Fruit fly (Drosophila melanogaster) whole organism, embryonic: Measurements from ENCODE around the gene CG46304.
A peak's percentile ranks its signal among the peaks of the same experiment; 100 is the strongest.

ENCODE experiments used
- Antp ChIP-seq: fragments of 200-800 bp; sonication (Bioruptor generic); optimal IDR thresholded peaks from 3 replicates; lab custom pipeline; 2016; ENCODE audit warnings: missing biosample characterization, missing genetic modification characterization
- Atf-2 ChIP-seq: fragments of 200-800 bp; sonication (Bioruptor generic); optimal IDR thresholded peaks from 2 replicates; lab custom pipeline; 2016; ENCODE audit warnings: missing biosample characterization, missing genetic modification characterization
- Atf3 ChIP-seq: fragments of 200-800 bp; sonication (Bioruptor generic); optimal IDR thresholded peaks from 3 replicates; lab custom pipeline; 2016; ENCODE audit warnings: missing biosample characterization, missing genetic modification characterization
- Bteb2 ChIP-seq: fragments of 200-800 bp; sonication (Bioruptor generic); optimal IDR thresholded peaks from 2 replicates; lab custom pipeline; 2016; ENCODE audit warnings: missing biosample characterization, missing genetic modification characterization
- CG10147 ChIP-seq: fragments of 200-800 bp; sonication (Bioruptor generic); optimal IDR thresholded peaks from 2 replicates; lab custom pipeline; 2019; ENCODE audit warnings: missing biosample characterization, mild to moderate bottlenecking, missing genetic modification characterization, moderate library complexity
- CG10462 ChIP-seq: fragments of 200-800 bp; sonication (Bioruptor generic); optimal IDR thresholded peaks from 2 replicates; lab custom pipeline; 2016; ENCODE audit warnings: missing biosample characterization, missing genetic modification characterization
- CG10979 ChIP-seq: fragments of 200-800 bp; sonication (Bioruptor generic); optimal IDR thresholded peaks from 2 replicates; lab custom pipeline; 2018; ENCODE audit warnings: missing biosample characterization, mild to moderate bottlenecking, missing genetic modification characterization, moderate library complexity
- CG11696 ChIP-seq: fragments of 200-800 bp; sonication (Bioruptor generic); IDR thresholded peaks from 2 replicates; pipeline ENCODE4 v1.3.6; 2022; ENCODE audit warnings: missing biosample characterization, missing genetic modification characterization
- CG18262 ChIP-seq: fragments of 200-800 bp; optimal IDR thresholded peaks from 3 replicates; lab custom pipeline; 2019; ENCODE audit warnings: missing biosample characterization, mild to moderate bottlenecking, missing genetic modification characterization, moderate library complexity
- CG34376 ChIP-seq: fragments of 200-800 bp; sonication (Bioruptor generic); optimal IDR thresholded peaks from 2 replicates; lab custom pipeline; 2018; ENCODE audit warnings: missing biosample characterization, mild to moderate bottlenecking, missing genetic modification characterization
- CG42726 ChIP-seq: fragments of 200-800 bp; sonication (Bioruptor generic); IDR thresholded peaks from 2 replicates; pipeline ENCODE4 v1.3.6; 2022; ENCODE audit warnings: missing biosample characterization, missing genetic modification characterization; ENCODE audit not compliant: partially characterized antibody
- CG4328 ChIP-seq: fragments of 200-800 bp; sonication (Bioruptor generic); optimal IDR thresholded peaks from 3 replicates; lab custom pipeline; 2017; ENCODE audit warnings: missing biosample characterization, missing genetic modification reagents, missing genetic modification characterization
- CG6854 ChIP-seq: fragments of 200-800 bp; sonication (Bioruptor generic); optimal IDR thresholded peaks from 3 replicates; lab custom pipeline; 2017; ENCODE audit warnings: missing biosample characterization, mild to moderate bottlenecking, missing genetic modification characterization
- CG7839 ChIP-seq: fragments of 200-800 bp; sonication (Bioruptor generic); optimal IDR thresholded peaks from 3 replicates; lab custom pipeline; 2018; ENCODE audit warnings: missing biosample characterization, mild to moderate bottlenecking, missing genetic modification characterization, moderate library complexity
- CG7963 ChIP-seq: fragments of 200-800 bp; sonication (Bioruptor generic); IDR thresholded peaks from 3 replicates; pipeline ENCODE4 v1.3.6; 2022; ENCODE audit warnings: missing biosample characterization, missing genetic modification characterization; ENCODE audit not compliant: partially characterized antibody
- CG9437 ChIP-seq: fragments of 200-800 bp; sonication (Bioruptor generic); optimal IDR thresholded peaks from 2 replicates; lab custom pipeline; 2018; ENCODE audit warnings: missing biosample characterization, mild to moderate bottlenecking, missing genetic modification characterization
- CG9817 ChIP-seq: fragments of 200-800 bp; sonication (Bioruptor generic); optimal IDR thresholded peaks from 2 replicates; lab custom pipeline; 2018; ENCODE audit warnings: missing biosample characterization, mild to moderate bottlenecking, missing genetic modification characterization, moderate library complexity
- Camta ChIP-seq: fragments of 200-800 bp; sonication (Bioruptor generic); optimal IDR thresholded peaks from 2 replicates; lab custom pipeline; 2016; ENCODE audit warnings: missing biosample characterization, missing genetic modification characterization
- Dip3 ChIP-seq: fragments of 200-800 bp; sonication (Bioruptor generic); optimal IDR thresholded peaks from 3 replicates; lab custom pipeline; 2016; ENCODE audit warnings: missing biosample characterization, missing genetic modification characterization
- Doc2 ChIP-seq: fragments of 200-800 bp; sonication (Bioruptor generic); IDR thresholded peaks from 2 replicates; pipeline ENCODE4 v1.3.6; 2022; ENCODE audit warnings: missing biosample characterization, missing genetic modification characterization
- Elba2 ChIP-seq: fragments of 200-800 bp; sonication (Bioruptor generic); optimal IDR thresholded peaks from 3 replicates; lab custom pipeline; 2016; ENCODE audit warnings: missing biosample characterization, missing genetic modification characterization
- Fer2 ChIP-seq: fragments of 200-800 bp; sonication (Bioruptor generic); optimal IDR thresholded peaks from 2 replicates; lab custom pipeline; 2018; ENCODE audit warnings: missing biosample characterization, mild to moderate bottlenecking, missing genetic modification characterization, moderate library complexity
- HLH4C ChIP-seq: fragments of 200-800 bp; sonication (Bioruptor generic); IDR thresholded peaks from 3 replicates; pipeline ENCODE4 v1.3.6; 2022; ENCODE audit warnings: missing biosample characterization, missing genetic modification characterization; ENCODE audit not compliant: partially characterized antibody
- Hand ChIP-seq: fragments of 200-800 bp; sonication (Bioruptor generic); optimal IDR thresholded peaks from 2 replicates; lab custom pipeline; 2017; ENCODE audit warnings: mild to moderate bottlenecking, missing biosample characterization, missing genetic modification reagents, missing genetic modification characterization
- NC2β ChIP-seq: fragments of 200-800 bp; sonication (Bioruptor generic); optimal IDR thresholded peaks from 2 replicates; lab custom pipeline; 2016; ENCODE audit warnings: missing biosample characterization, missing genetic modification characterization
- Rx ChIP-seq: fragments of 200-800 bp; sonication (Bioruptor generic); IDR thresholded peaks from 2 replicates; pipeline ENCODE4 v1.3.6; 2022; ENCODE audit warnings: missing biosample characterization, missing genetic modification characterization
- Sin3A ChIP-seq: fragments of >200 bp; optimal IDR thresholded peaks from 2 replicates; lab custom pipeline; 2018
- Sox102F ChIP-seq: fragments of 200-800 bp; sonication (Bioruptor generic); optimal IDR thresholded peaks from 2 replicates; lab custom pipeline; 2018; ENCODE audit warnings: missing biosample characterization, mild to moderate bottlenecking, missing genetic modification characterization, moderate library complexity
- Sry-β ChIP-seq: fragments of 200-800 bp; sonication (Bioruptor generic); optimal IDR thresholded peaks from 2 replicates; lab custom pipeline; 2018; ENCODE audit warnings: missing biosample characterization, mild to moderate bottlenecking, missing genetic modification characterization, moderate library complexity
- Sry-δ ChIP-seq: fragments of 200-800 bp; sonication (Bioruptor generic); optimal IDR thresholded peaks from 2 replicates; lab custom pipeline; 2016; ENCODE audit warnings: missing biosample characterization, missing genetic modification characterization
- aop ChIP-seq: fragments of 200-800 bp; sonication (Bioruptor generic); IDR thresholded peaks from 2 replicates; pipeline ENCODE4 v1.3.6; 2022; ENCODE audit warnings: missing biosample characterization, missing genetic modification characterization
- ash1 ChIP-seq: fragments of 200-800 bp; sonication (Bioruptor generic); optimal IDR thresholded peaks from 2 replicates; lab custom pipeline; 2018; ENCODE audit warnings: missing biosample characterization, mild to moderate bottlenecking, missing genetic modification characterization
- bigmax ChIP-seq: fragments of 200-800 bp; sonication (Bioruptor generic); optimal IDR thresholded peaks from 2 replicates; lab custom pipeline; 2018; ENCODE audit warnings: missing biosample characterization, mild to moderate bottlenecking, missing genetic modification characterization
- eve ChIP-seq, 2 experiments: fragments of >200 bp; optimal IDR thresholded peaks; 2 replicates each; lab custom pipeline; 2017; ENCODE audit warnings: missing biosample characterization in 2 of 2, missing genetic modification characterization in 2 of 2
- fu2 ChIP-seq: fragments of 200-800 bp; sonication (Bioruptor generic); optimal IDR thresholded peaks from 2 replicates; lab custom pipeline; 2016; ENCODE audit warnings: missing biosample characterization, missing genetic modification characterization
- gsb ChIP-seq: fragments of 200-800 bp; sonication (Bioruptor generic); IDR thresholded peaks from 2 replicates; pipeline ENCODE4 v1.3.6; 2022; ENCODE audit warnings: missing biosample characterization, missing genetic modification characterization
- jumu ChIP-seq: fragments of 200-800 bp; sonication (Bioruptor generic); optimal IDR thresholded peaks from 3 replicates; lab custom pipeline; 2016; ENCODE audit warnings: missing biosample characterization, missing genetic modification characterization
- lmd ChIP-seq: fragments of 200-800 bp; sonication (Bioruptor generic); IDR thresholded peaks from 2 replicates; pipeline ENCODE4 v1.3.6; 2022; ENCODE audit warnings: missing biosample characterization, missing genetic modification characterization
- mam ChIP-seq: fragments of 200-800 bp; sonication (Bioruptor generic); optimal IDR thresholded peaks from 3 replicates; lab custom pipeline; 2016; ENCODE audit warnings: missing biosample characterization, missing genetic modification characterization
- nmo ChIP-seq: fragments of 200-800 bp; sonication (Bioruptor generic); optimal IDR thresholded peaks from 2 replicates; lab custom pipeline; 2018; ENCODE audit warnings: missing biosample characterization, mild to moderate bottlenecking, missing genetic modification characterization, moderate library complexity
- pros ChIP-seq: fragments of 200-800 bp; sonication (Bioruptor generic); optimal IDR thresholded peaks from 3 replicates; lab custom pipeline; 2019; ENCODE audit warnings: missing biosample characterization, mild to moderate bottlenecking, missing genetic modification characterization, moderate library complexity
- sc ChIP-seq, 3 experiments: fragments of >200 bp in 2 of 3; fragments of 200-800 bp in 1 of 3; sonication (Bioruptor generic) in 1 of 3; optimal IDR thresholded peaks; 2 replicates in 2 of 3; 3 replicates in 1 of 3; lab custom pipeline; 2017; ENCODE audit warnings: mild to moderate bottlenecking in 1 of 3, missing biosample characterization in 1 of 3, missing genetic modification characterization in 1 of 3, missing genetic modification reagents in 1 of 3
- seq ChIP-seq: fragments of 200-800 bp; sonication (Bioruptor generic); IDR thresholded peaks from 2 replicates; pipeline ENCODE4 v1.3.6; 2022; ENCODE audit warnings: missing biosample characterization, missing genetic modification characterization
- shn ChIP-seq: fragments of 200-800 bp; sonication (Bioruptor generic); optimal IDR thresholded peaks from 3 replicates; lab custom pipeline; 2016; ENCODE audit warnings: missing biosample characterization, missing genetic modification characterization
- sim ChIP-seq: fragments of 200-800 bp; sonication (Bioruptor generic); IDR thresholded peaks from 2 replicates; pipeline ENCODE4 v1.3.6; 2022; ENCODE audit warnings: missing biosample characterization, missing genetic modification characterization
- sima ChIP-seq: fragments of 200-800 bp; sonication (Bioruptor generic); optimal IDR thresholded peaks from 2 replicates; lab custom pipeline; 2016; ENCODE audit warnings: missing biosample characterization, missing genetic modification characterization
- sisA ChIP-seq: fragments of 200-800 bp; sonication (Bioruptor generic); IDR thresholded peaks from 2 replicates; pipeline ENCODE4 v1.3.6; 2022; ENCODE audit warnings: missing biosample characterization, missing genetic modification characterization
- tll ChIP-seq, 2 experiments: fragments of 200-800 bp in 1 of 2; fragments of >200 bp in 1 of 2; sonication (Bioruptor generic) in 1 of 2; optimal IDR thresholded peaks; 2 replicates each; lab custom pipeline; 2017 to 2019; ENCODE audit warnings: missing biosample characterization in 2 of 2, missing genetic modification characterization in 2 of 2, mild to moderate bottlenecking in 1 of 2, moderate library complexity in 1 of 2
- vvl ChIP-seq: fragments of 200-800 bp; sonication (Bioruptor generic); IDR thresholded peaks from 2 replicates; pipeline ENCODE4 v1.3.6; 2022; ENCODE audit warnings: missing biosample characterization, missing genetic modification characterization

CG46304 gene

DNA sequence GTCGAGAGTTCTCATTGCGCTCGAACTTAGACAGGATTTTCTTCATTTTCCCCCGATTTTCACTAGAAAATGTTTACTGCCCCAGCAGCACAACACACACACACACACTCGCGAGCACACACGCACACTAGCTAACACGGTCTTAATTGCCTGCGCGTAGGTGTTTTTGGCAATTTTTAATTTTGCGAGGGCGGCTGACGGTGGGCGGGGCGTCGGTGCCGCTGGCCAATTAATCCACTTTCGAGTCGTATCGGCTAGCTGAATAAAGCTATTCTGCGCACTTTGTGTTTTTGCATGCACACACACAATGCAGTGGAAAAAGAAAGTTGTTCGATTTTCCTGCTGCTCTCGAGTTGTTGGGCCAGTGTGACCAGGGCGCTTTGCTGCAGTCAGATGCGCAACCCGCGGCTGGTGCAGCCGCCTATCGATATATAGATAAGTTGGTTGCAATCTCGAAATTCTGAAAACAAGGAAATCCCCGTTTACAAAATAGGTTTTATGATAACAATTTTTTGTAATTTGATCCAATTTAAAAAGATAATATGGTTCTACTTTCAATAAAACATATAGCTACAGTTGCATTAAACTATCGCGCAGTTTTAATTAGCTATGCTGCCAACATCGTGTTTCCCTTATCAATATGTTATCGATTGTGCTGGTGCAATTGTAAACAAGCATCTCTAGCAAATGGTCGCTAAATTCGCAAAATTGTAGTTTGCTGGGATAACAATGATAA, 22.4 kb downstream of the CG46304 start, which contains the start of the genes Nak and Tango6 (continued):
- TF ChIP-seq sc (optimal IDR thresholded peaks at IDR 0.05; lab: Kevin White, UChicago), result no peak
- TF ChIP-seq sc (GFP tag; optimal IDR thresholded peaks at IDR 0.05; lab: Kevin White, UChicago), result no peak
- TF ChIP-seq CG10147 (GFP tag; lab: Kevin White, UChicago), result no peak
- TF ChIP-seq jumu (GFP tag; lab: Kevin White, UChicago), result no peak
- TF ChIP-seq CG6854, result no peak
- peak; percentile 86 for TF ChIP-seq CG11696
- TF ChIP-seq CG7963, result peak; percentile 76
- TF ChIP-seq shn (GFP tag; lab: Kevin White, UChicago), result peak; percentile 23
- TF ChIP-seq pros (GFP tag; lab: Kevin White, UChicago), result no peak
- TF ChIP-seq fu2 (GFP tag; lab: Kevin White, UChicago), result no peak
- TF ChIP-seq CG10979 (tag; lab: Kevin White, UChicago), result no peak
- no peak for TF ChIP-seq Fer2 (tag; lab: Kevin White, UChicago)
- 0 out of 2 replicates have a peak, but pooled peaks have one; percentile 22 for TF ChIP-seq vvl
- TF ChIP-seq seq (GFP tag; lab: Robert Waterston, UW), result 0 out of 2 replicates have a peak, but pooled peaks have one; percentile 25
- TF ChIP-seq Bteb2 (GFP tag; lab: Kevin White, UChicago), result peak; percentile 31
- TF ChIP-seq CG42726 (GFP tag; lab: Robert Waterston, UW), result peak; percentile 59; the same call in 1 of the 2 replicates
- TF ChIP-seq Sry-β (GFP tag; lab: Kevin White, UChicago), result peak; percentile 83
- TF ChIP-seq Sry-δ (GFP tag; lab: Kevin White, UChicago), result peak; percentile 96
- TF ChIP-seq NC2β (GFP tag; lab: Kevin White, UChicago), result peak; percentile 62
- peak; percentile 32 for TF ChIP-seq CG18262
- no peak for TF ChIP-seq CG4328 (GFP tag; lab: Kevin White, UChicago)
- no peak for TF ChIP-seq Atf3
- no peak for TF ChIP-seq CG9437 (GFP tag; lab: Kevin White, UChicago)
- peak; percentile 52 for TF ChIP-seq mam (GFP tag; lab: Kevin White, UChicago)
- TF ChIP-seq bigmax (GFP tag; lab: Kevin White, UChicago), result no peak
- TF ChIP-seq ash1, result no peak
- TF ChIP-seq CG9817 (tag; lab: Kevin White, UChicago), result no peak
- no peak for TF ChIP-seq Hand (GFP tag; lab: Kevin White, UChicago)
- no peak for TF ChIP-seq eve (GFP tag; optimal IDR thresholded peaks at IDR 0.05; lab: Kevin White, UChicago)
- TF ChIP-seq CG7839 (tag; lab: Kevin White, UChicago), result peak; percentile 16
- TF ChIP-seq sima, result no peak
- no peak for TF ChIP-seq sim (GFP tag; lab: Robert Waterston, UW)
- TF ChIP-seq Atf-2 (GFP tag; lab: Kevin White, UChicago), result peak; percentile 44
- TF ChIP-seq Camta (GFP tag; lab: Kevin White, UChicago), result peak; percentile 40
- peak; percentile 81 for TF ChIP-seq nmo (GFP tag; lab: Kevin White, UChicago)
- TF ChIP-seq Doc2 (GFP tag; lab: Robert Waterston, UW), result no peak
- no peak for TF ChIP-seq sisA
- peak; percentile 91 for TF ChIP-seq HLH4C
- peak; percentile 49 to 87 for TF ChIP-seq tll (GFP tag; optimal IDR thresholded peaks at IDR 0.05; lab: Kevin White, UChicago)
- no peak for TF ChIP-seq Elba2 (GFP tag; lab: Kevin White, UChicago)
- TF ChIP-seq lmd, result no peak
- TF ChIP-seq Rx (GFP tag; lab: Robert Waterston, UW), result no peak
- peak; percentile 99 for TF ChIP-seq Sin3A (lab: Kevin White, UChicago)
- TF ChIP-seq Dip3 (GFP tag; lab: Kevin White, UChicago), result peak; percentile 39
- no peak for TF ChIP-seq CG10462 (GFP tag; lab: Kevin White, UChicago)
- TF ChIP-seq Sox102F (GFP tag; lab: Kevin White, UChicago), result no peak
- peak; percentile 37 for TF ChIP-seq CG34376 (GFP tag; lab: Kevin White, UChicago)
- no peak for TF ChIP-seq aop (GFP tag; lab: Robert Waterston, UW)
- peak; percentile 6 for TF ChIP-seq Antp (GFP tag; lab: Kevin White, UChicago)
- TF ChIP-seq gsb (GFP tag; lab: Robert Waterston, UW), result no peak
